Fruit fly (Drosophila melanogaster) whole organism, embryonic: ENCODE data around the gene CG10802.

Experiments used
- ATbp ChIP-seq: fragments of 200-800 bp; sonication (Bioruptor generic); optimal IDR thresholded peaks from 2 replicates; lab custom pipeline; 2017; ENCODE audit warnings: missing biosample characterization, mild to moderate bottlenecking, missing genetic modification characterization, missing genetic modification reagents
- CG10209 ChIP-seq: fragments of 200-800 bp; sonication (Bioruptor generic); optimal IDR thresholded peaks from 3 replicates; lab custom pipeline; 2017; ENCODE audit warnings: missing biosample characterization, mild to moderate bottlenecking, missing genetic modification characterization, missing genetic modification reagents
- CG11560 ChIP-seq: fragments of 200-800 bp; sonication (Bioruptor generic); IDR thresholded peaks from 3 replicates; pipeline ENCODE4 v1.3.6; 2022; ENCODE audit warnings: missing biosample characterization, missing genetic modification characterization
- CG12071 ChIP-seq: fragments of 200-800 bp; sonication (Bioruptor generic); optimal IDR thresholded peaks from 3 replicates; lab custom pipeline; 2018; ENCODE audit warnings: missing biosample characterization, mild to moderate bottlenecking, missing genetic modification characterization
- CG12391 ChIP-seq: fragments of 200-800 bp; sonication (Bioruptor generic); optimal IDR thresholded peaks from 3 replicates; lab custom pipeline; 2018; ENCODE audit warnings: missing biosample characterization, mild to moderate bottlenecking, missing genetic modification characterization, moderate library complexity
- CG12769 ChIP-seq: fragments of 200-800 bp; sonication (Bioruptor generic); optimal IDR thresholded peaks from 2 replicates; lab custom pipeline; 2019; ENCODE audit warnings: missing biosample characterization, mild to moderate bottlenecking, missing genetic modification characterization, moderate library complexity
- CG14441 ChIP-seq: fragments of 200-800 bp; sonication (Bioruptor generic); IDR thresholded peaks from 2 replicates; pipeline ENCODE4 v1.3.6; 2022; ENCODE audit warnings: missing biosample characterization, missing genetic modification characterization
- CG15514 ChIP-seq: fragments of 200-800 bp; sonication (Bioruptor generic); optimal IDR thresholded peaks from 3 replicates; lab custom pipeline; 2017; ENCODE audit warnings: missing biosample characterization, missing genetic modification characterization, mild to moderate bottlenecking, moderate library complexity, missing genetic modification reagents
- CG1602 ChIP-seq: fragments of 200-800 bp; sonication (Bioruptor generic); optimal IDR thresholded peaks from 3 replicates; lab custom pipeline; 2016; ENCODE audit warnings: missing biosample characterization, missing genetic modification characterization
- CG17829 ChIP-seq: fragments of 200-800 bp; optimal IDR thresholded peaks from 2 replicates; lab custom pipeline; 2019; ENCODE audit warnings: missing biosample characterization, mild to moderate bottlenecking, missing genetic modification characterization, moderate library complexity
- CG2116 ChIP-seq: fragments of 200-800 bp; sonication (Bioruptor generic); optimal IDR thresholded peaks from 3 replicates; lab custom pipeline; 2018; ENCODE audit warnings: missing biosample characterization, mild to moderate bottlenecking, missing genetic modification characterization
- CG2875 ChIP-seq: fragments of 200-800 bp; sonication (Bioruptor generic); optimal IDR thresholded peaks from 2 replicates; lab custom pipeline; 2017; ENCODE audit warnings: missing biosample characterization, mild to moderate bottlenecking, missing genetic modification characterization, missing genetic modification reagents
- CG2889 ChIP-seq: fragments of 200-800 bp; sonication (Bioruptor generic); IDR thresholded peaks from 3 replicates; pipeline ENCODE4 v1.3.6; 2022; ENCODE audit warnings: missing biosample characterization, missing genetic modification characterization
- CG3281 ChIP-seq: fragments of 200-800 bp; sonication (Bioruptor generic); optimal IDR thresholded peaks from 3 replicates; lab custom pipeline; 2017; ENCODE audit warnings: missing biosample characterization, mild to moderate bottlenecking, missing genetic modification characterization
- CG3847 ChIP-seq: fragments of 200-800 bp; sonication (Bioruptor generic); IDR thresholded peaks from 2 replicates; pipeline ENCODE4 v1.3.6; 2022; ENCODE audit warnings: missing biosample characterization, missing genetic modification characterization
- CG5953 ChIP-seq: fragments of 200-800 bp; sonication (Bioruptor generic); IDR thresholded peaks from 2 replicates; pipeline ENCODE4 v1.3.6; 2022; ENCODE audit warnings: missing biosample characterization, missing genetic modification characterization
- CG8089 ChIP-seq: fragments of 200-800 bp; sonication (Bioruptor generic); optimal IDR thresholded peaks from 3 replicates; lab custom pipeline; 2016; ENCODE audit warnings: missing biosample characterization, missing genetic modification characterization
- CG8290 ChIP-seq, 3 experiments: fragments of 200-800 bp; sonication (Bioruptor generic); optimal IDR thresholded peaks; 2 replicates each; lab custom pipeline; 2016 to 2019; ENCODE audit warnings: missing biosample characterization in 3 of 3, missing genetic modification characterization in 3 of 3, mild to moderate bottlenecking in 2 of 3, moderate library complexity in 1 of 3
- CG9817 ChIP-seq: fragments of 200-800 bp; sonication (Bioruptor generic); optimal IDR thresholded peaks from 2 replicates; lab custom pipeline; 2018; ENCODE audit warnings: missing biosample characterization, mild to moderate bottlenecking, missing genetic modification characterization, moderate library complexity
- CG9932 ChIP-seq: fragments of 200-800 bp; sonication (Bioruptor generic); IDR thresholded peaks from 2 replicates; pipeline ENCODE4 v1.3.6; 2022; ENCODE audit warnings: missing biosample characterization, missing genetic modification characterization
- D19B ChIP-seq: fragments of 200-800 bp; sonication (Bioruptor generic); optimal IDR thresholded peaks from 2 replicates; lab custom pipeline; 2017; ENCODE audit warnings: missing biosample characterization, mild to moderate bottlenecking, missing genetic modification characterization
- Deaf1 ChIP-seq: fragments of 200-800 bp; optimal IDR thresholded peaks from 3 replicates; lab custom pipeline; 2019; ENCODE audit warnings: missing biosample characterization, mild to moderate bottlenecking, missing genetic modification characterization, moderate library complexity
- Dip3 ChIP-seq: fragments of 200-800 bp; sonication (Bioruptor generic); optimal IDR thresholded peaks from 3 replicates; lab custom pipeline; 2016; ENCODE audit warnings: missing biosample characterization, missing genetic modification characterization
- Dll ChIP-seq: fragments of 200-800 bp; sonication (Bioruptor generic); IDR thresholded peaks from 4 replicates; pipeline ENCODE4 v1.3.6; 2022; ENCODE audit warnings: missing biosample characterization, missing genetic modification characterization; ENCODE audit not compliant: partially characterized antibody
- Eip74EF ChIP-seq, 2 experiments: fragments of 200-800 bp in 1 of 2; fragments of >200 bp in 1 of 2; sonication (Bioruptor generic) in 1 of 2; optimal IDR thresholded peaks; 2 replicates each; lab custom pipeline; 2017 to 2019; ENCODE audit warnings: missing biosample characterization in 2 of 2, missing genetic modification characterization in 2 of 2, mild to moderate bottlenecking in 1 of 2, moderate library complexity in 1 of 2
- H2.0 ChIP-seq: fragments of 200-800 bp; sonication (Bioruptor generic); IDR thresholded peaks from 2 replicates; pipeline ENCODE4 v1.3.6; 2022; ENCODE audit warnings: missing biosample characterization, missing genetic modification characterization
- Lpt ChIP-seq: fragments of >200 bp; optimal IDR thresholded peaks from 2 replicates; lab custom pipeline; 2018; ENCODE audit warnings: missing biosample characterization, missing genetic modification characterization
- Mrtf ChIP-seq: fragments of 200-800 bp; sonication (Bioruptor generic); IDR thresholded peaks from 3 replicates; pipeline ENCODE4 v1.3.6; 2022; ENCODE audit warnings: missing biosample characterization, missing genetic modification characterization
- Nf-YA ChIP-seq: fragments of 200-800 bp; sonication (Bioruptor generic); IDR thresholded peaks from 2 replicates; pipeline ENCODE4 v1.3.6; 2022; ENCODE audit warnings: missing biosample characterization, missing genetic modification characterization
- Nf-YB ChIP-seq: fragments of 200-800 bp; sonication (Bioruptor generic); optimal IDR thresholded peaks from 3 replicates; lab custom pipeline; 2019; ENCODE audit warnings: missing biosample characterization, mild to moderate bottlenecking, missing genetic modification characterization, moderate library complexity
- Oli ChIP-seq: fragments of 200-800 bp; sonication (Bioruptor generic); optimal IDR thresholded peaks from 2 replicates; lab custom pipeline; 2018; ENCODE audit warnings: missing biosample characterization, mild to moderate bottlenecking, missing genetic modification characterization, moderate library complexity
- Pdp1 ChIP-seq, 2 experiments: fragments of 200-800 bp; sonication (Bioruptor generic); optimal IDR thresholded peaks; 3 replicates each; lab custom pipeline; 2016; ENCODE audit warnings: missing biosample characterization in 2 of 2, missing genetic modification characterization in 2 of 2, mild to moderate bottlenecking in 1 of 2, moderate library complexity in 1 of 2
- Rfx ChIP-seq: fragments of 200-800 bp; sonication (Bioruptor generic); IDR thresholded peaks from 2 replicates; pipeline ENCODE4 v1.3.6; 2022; ENCODE audit warnings: missing biosample characterization, missing genetic modification characterization
- Side ChIP-seq: fragments of 200-800 bp; sonication (Bioruptor generic); optimal IDR thresholded peaks from 2 replicates; lab custom pipeline; 2016; ENCODE audit warnings: missing biosample characterization, missing genetic modification characterization
- btn ChIP-seq: fragments of 200-800 bp; sonication (Bioruptor generic); optimal IDR thresholded peaks from 2 replicates; lab custom pipeline; 2016; ENCODE audit warnings: missing biosample characterization, missing genetic modification characterization
- da ChIP-seq: fragments of 200-800 bp; sonication (Bioruptor generic); optimal IDR thresholded peaks from 2 replicates; lab custom pipeline; 2016; ENCODE audit warnings: missing biosample characterization, missing genetic modification characterization
- dmrt11E ChIP-seq: fragments of 200-800 bp; sonication (Bioruptor generic); optimal IDR thresholded peaks from 3 replicates; lab custom pipeline; 2018; ENCODE audit warnings: missing biosample characterization, mild to moderate bottlenecking, missing genetic modification characterization, moderate library complexity
- dpn ChIP-seq, 2 experiments: fragments of 200-800 bp; sonication (Bioruptor generic); optimal IDR thresholded peaks; 3 replicates each; lab custom pipeline; 2016; ENCODE audit warnings: missing biosample characterization in 2 of 2, missing genetic modification characterization in 2 of 2
- gcm ChIP-seq: fragments of 200-800 bp; sonication (Bioruptor generic); optimal IDR thresholded peaks from 2 replicates; lab custom pipeline; 2019; ENCODE audit warnings: missing biosample characterization, mild to moderate bottlenecking, missing genetic modification characterization, moderate library complexity
- gsb-n ChIP-seq: fragments of 200-800 bp; sonication (Bioruptor generic); optimal IDR thresholded peaks from 3 replicates; lab custom pipeline; 2018; ENCODE audit warnings: missing biosample characterization, mild to moderate bottlenecking, missing genetic modification characterization
- hkb ChIP-seq, 2 experiments: fragments of 200-800 bp in 1 of 2; fragments of >200 bp in 1 of 2; sonication (Bioruptor generic) in 1 of 2; IDR thresholded peaks in 1 of 2; optimal IDR thresholded peaks in 1 of 2; 2 replicates each; pipeline versions ENCODE4 v1.3.6 to Lab custom; 2017 to 2022; ENCODE audit warnings: missing biosample characterization in 1 of 2, missing genetic modification characterization in 1 of 2
- kah ChIP-seq: fragments of 200-800 bp; sonication (Bioruptor generic); optimal IDR thresholded peaks from 2 replicates; lab custom pipeline; 2018; ENCODE audit warnings: missing biosample characterization, mild to moderate bottlenecking, missing genetic modification characterization
- nau ChIP-seq: fragments of 200-800 bp; sonication (Bioruptor generic); optimal IDR thresholded peaks from 3 replicates; lab custom pipeline; 2017; ENCODE audit warnings: missing biosample characterization, mild to moderate bottlenecking, missing genetic modification characterization, missing genetic modification reagents
- otp ChIP-seq: fragments of 200-800 bp; sonication (Bioruptor generic); IDR thresholded peaks from 3 replicates; pipeline ENCODE4, ENCODE4 v1.3.6; 2022; ENCODE audit warnings: missing biosample characterization, missing genetic modification characterization
- pzg ChIP-seq: fragments of 200-800 bp; sonication (Bioruptor generic); optimal IDR thresholded peaks from 3 replicates; lab custom pipeline; 2018; ENCODE audit warnings: missing biosample characterization, mild to moderate bottlenecking, missing genetic modification characterization, moderate library complexity
- row ChIP-seq: fragments of 200-800 bp; sonication (Bioruptor generic); IDR thresholded peaks from 3 replicates; pipeline ENCODE4 v1.3.6; 2022; ENCODE audit warnings: missing biosample characterization, missing genetic modification characterization
- unc-4 ChIP-seq: fragments of 200-800 bp; sonication (Bioruptor generic); IDR thresholded peaks from 2 replicates; pipeline ENCODE4 v1.3.6; 2022; ENCODE audit warnings: missing biosample characterization, missing genetic modification characterization; ENCODE audit not compliant: partially characterized antibody

The CG10802 gene

DNA sequence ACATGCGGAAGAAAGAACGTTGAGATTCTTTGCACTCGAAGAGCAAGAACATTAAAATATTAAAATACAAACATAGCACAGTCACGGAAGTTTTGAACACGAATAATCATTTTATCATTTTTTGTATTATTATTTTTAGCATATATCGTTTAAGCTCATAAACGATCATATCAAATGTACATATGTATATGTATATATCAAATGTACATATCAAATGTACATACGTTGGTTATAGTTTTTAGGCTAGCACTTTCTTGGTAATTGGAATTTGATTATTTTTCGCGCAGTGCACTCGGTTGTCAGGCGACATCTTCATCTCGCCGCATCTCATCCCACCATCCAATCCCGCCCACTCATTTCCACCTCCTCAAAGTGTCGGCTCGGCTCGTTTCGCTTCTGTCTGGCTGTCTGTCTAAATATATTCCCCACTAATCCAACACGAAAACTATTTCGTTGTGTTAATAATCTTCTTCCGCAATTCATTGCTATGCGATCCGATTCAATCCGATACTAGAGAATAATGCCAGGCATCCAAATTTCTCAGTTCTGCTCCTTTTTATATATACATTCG lies 27.2 kb upstream of the CG10802 start:
- TF ChIP-seq CG17829 (tag; lab: Kevin White, UChicago) (peak; percentile 47), Eip74EF (GFP tag; optimal IDR thresholded peaks at IDR 0.05; lab: Kevin White, UChicago) (peak in 1 of 2 experiments; percentile 37), Lpt (no peak), Side (GFP tag; lab: Kevin White, UChicago) (no peak), CG12071 (GFP tag; lab: Kevin White, UChicago) (no peak), CG10209 (peak; percentile 45), CG8290 (GFP tag; optimal IDR thresholded peaks at IDR 0.05; lab: Kevin White, UChicago) (no peak), CG8290 (tag; optimal IDR thresholded peaks at IDR 0.05; lab: Kevin White, UChicago) (peak in 1 of 2 experiments; percentile 10), gcm (GFP tag; lab: Kevin White, UChicago) (peak; percentile 29), CG3847 (GFP tag; lab: Robert Waterston, UW) (no peak), CG11560 (no peak), Pdp1 (GFP tag; optimal IDR thresholded peaks at IDR 0.05; lab: Kevin White, UChicago) (no peak), Mrtf (0 out of 3 replicates have a peak, but pooled peaks have one; percentile 25), CG12769 (tag; lab: Kevin White, UChicago) (peak; percentile 29), CG1602 (GFP tag; lab: Kevin White, UChicago) (no peak), btn (GFP tag; lab: Kevin White, UChicago) (no peak), row (peak; percentile 48; the same call in 2 of the 3 replicates), CG2875 (peak; percentile 28), nau (GFP tag; lab: Kevin White, UChicago) (peak; percentile 42), ATbp (peak; percentile 48), unc-4 (GFP tag; lab: Robert Waterston, UW) (no peak), pzg (GFP tag; lab: Kevin White, UChicago) (no peak), CG9932 (GFP tag; lab: Robert Waterston, UW) (peak; percentile 31; the same call in 1 of the 2 replicates), CG14441 (GFP tag; lab: Robert Waterston, UW) (peak; percentile 45; the same call in 1 of the 2 replicates), kah (peak; percentile 0), CG12391 (tag; lab: Kevin White, UChicago) (peak; percentile 47), CG15514 (GFP tag; lab: Kevin White, UChicago) (no peak), otp (no peak), da (GFP tag; lab: Kevin White, UChicago) (no peak), CG5953 (GFP tag; lab: Robert Waterston, UW) (0 out of 2 replicates have a peak, but pooled peaks have one; percentile 13), Nf-YA (GFP tag; lab: Robert Waterston, UW) (no peak), dpn (GFP tag; optimal IDR thresholded peaks at IDR 0.05; lab: Kevin White, UChicago) (peak in 1 of 2 experiments; percentile 20), CG8089 (no peak), Nf-YB (GFP tag; lab: Kevin White, UChicago) (no peak), Oli (peak; percentile 64), CG2889 (GFP tag; lab: Robert Waterston, UW) (no peak), Rfx (GFP tag; lab: Robert Waterston, UW) (peak; percentile 33; the same call in 1 of the 2 replicates), D19B (no peak), Dip3 (GFP tag; lab: Kevin White, UChicago) (no peak), gsb-n (tag; lab: Kevin White, UChicago) (peak; percentile 45), hkb (optimal IDR thresholded peaks at IDR 0.05; lab: Kevin White, UChicago) (no peak), hkb (GFP tag; IDR thresholded peaks at IDR 0.05; lab: Robert Waterston, UW) (0 out of 2 replicates have a peak, but pooled peaks have one; percentile 25), CG2116 (GFP tag; lab: Kevin White, UChicago) (no peak), Deaf1 (tag; lab: Kevin White, UChicago) (peak; percentile 24), CG3281 (peak; percentile 20), H2.0 (GFP tag; lab: Robert Waterston, UW) (0 out of 2 replicates have a peak, but pooled peaks have one; percentile 18), dmrt11E (peak; percentile 12), CG9817 (tag; lab: Kevin White, UChicago) (peak; percentile 9), Dll (GFP tag; lab: Robert Waterston, UW) (no peak)
